Worm (Caenorhabditis elegans) whole organism, L2 larva: Measurements from ENCODE around the gene ZK863.1.

ENCODE experiments used
- R02D3.7 ChIP-seq: fragments of 150-350 bp; optimal IDR thresholded peaks from 2 replicates; lab custom pipeline; 2014; ENCODE audit warnings: missing biosample characterization, missing genetic modification characterization
- aly-2 ChIP-seq: fragments of 150-350 bp; optimal IDR thresholded peaks from 2 replicates; lab custom pipeline; 2014; ENCODE audit warnings: missing biosample characterization, missing genetic modification characterization
- ama-1 ChIP-seq: fragments of 150-350 bp; optimal IDR thresholded peaks from 2 replicates; lab custom pipeline; 2018; ENCODE audit warnings: inconsistent platforms
- ceh-82 ChIP-seq: fragments of 150-350 bp; optimal IDR thresholded peaks from 2 replicates; lab custom pipeline; 2014; ENCODE audit warnings: missing biosample characterization, missing genetic modification characterization
- elt-1 ChIP-seq: fragments of 150-350 bp; optimal IDR thresholded peaks from 2 replicates; lab custom pipeline; 2014; ENCODE audit warnings: missing biosample characterization, missing genetic modification characterization
- mab-5 ChIP-seq: fragments of 150-350 bp; optimal IDR thresholded peaks from 2 replicates; lab custom pipeline; 2014; ENCODE audit warnings: missing biosample characterization, missing genetic modification characterization
- unc-62 ChIP-seq: fragments of 150-350 bp; optimal IDR thresholded peaks from 2 replicates; lab custom pipeline; 2014; ENCODE audit warnings: missing biosample characterization, missing genetic modification reagents, missing genetic modification characterization

DNA sequence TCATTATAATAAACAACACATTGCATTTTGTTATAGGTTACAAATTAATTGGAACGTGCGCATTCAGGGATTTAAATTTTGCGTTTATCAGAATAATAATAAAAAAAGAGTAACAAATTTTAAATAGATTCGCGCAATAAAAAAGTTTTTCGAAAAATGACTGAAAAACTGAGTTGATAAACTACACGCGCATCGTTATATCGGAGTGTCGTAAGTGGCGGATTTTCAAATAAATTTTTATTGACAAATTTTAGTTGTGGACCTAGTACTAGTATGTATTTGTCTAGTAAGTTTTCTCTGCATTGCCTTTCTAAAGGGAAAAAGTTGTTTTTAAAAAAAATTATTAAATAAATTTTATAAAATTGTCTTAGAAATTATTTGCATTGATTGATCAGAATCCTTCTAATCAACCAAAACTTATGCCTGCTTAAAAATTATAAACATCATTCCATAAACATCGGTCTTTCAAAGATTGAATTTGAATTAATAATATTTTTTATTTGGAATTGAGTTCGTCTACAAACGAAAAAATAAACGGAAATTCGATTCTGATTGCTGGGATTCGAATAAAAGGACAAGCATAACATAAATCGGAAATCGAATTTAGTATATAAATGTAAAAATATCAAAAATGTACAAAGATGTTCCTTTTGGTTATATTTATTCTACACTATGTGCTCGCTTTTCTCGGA, 14.4 kb upstream of the ZK863.1 start, which contains the start of gene srd-4:
- TF ChIP-seq unc-62 = no peak
- TF ChIP-seq elt-1 (tag; lab: Kevin White, UChicago) = no peak
- TF ChIP-seq mab-5 (tag; lab: Kevin White, UChicago) = no peak
- no peak for TF ChIP-seq ama-1
- TF ChIP-seq R02D3.7 (tag; lab: Kevin White, UChicago) = no peak
- no peak for TF ChIP-seq ceh-82
- TF ChIP-seq aly-2 (tag; lab: Kevin White, UChicago) = no peak
